Fruit fly (Drosophila melanogaster) whole organism, embryonic: ENCODE measurements around the gene CG32706.

ENCODE experiments used
- ATbp ChIP-seq: fragments of 200-800 bp; sonication (Bioruptor generic); optimal IDR thresholded peaks from 2 replicates; lab custom pipeline; 2017; ENCODE audit warnings: missing biosample characterization, mild to moderate bottlenecking, missing genetic modification characterization, missing genetic modification reagents
- Atf6 ChIP-seq: fragments of 200-800 bp; sonication (Bioruptor generic); IDR thresholded peaks from 2 replicates; pipeline ENCODE4 v1.3.6; 2022; ENCODE audit warnings: missing biosample characterization, missing genetic modification characterization
- CG1024 ChIP-seq: fragments of 200-800 bp; sonication (Bioruptor generic); IDR thresholded peaks from 2 replicates; pipeline ENCODE4 v1.3.6; 2022; ENCODE audit warnings: missing biosample characterization, missing genetic modification characterization
- CG10321 ChIP-seq: fragments of 200-800 bp; sonication (Bioruptor generic); IDR thresholded peaks from 2 replicates; pipeline ENCODE4 v1.3.6; 2022; ENCODE audit warnings: missing biosample characterization, missing genetic modification characterization
- CG10654 ChIP-seq: fragments of 200-800 bp; sonication (Bioruptor generic); optimal IDR thresholded peaks from 2 replicates; lab custom pipeline; 2016; ENCODE audit warnings: missing biosample characterization, missing genetic modification characterization
- CG11247 ChIP-seq: fragments of 200-800 bp; sonication (Bioruptor generic); IDR thresholded peaks from 2 replicates; pipeline ENCODE4 v1.3.6; 2022; ENCODE audit warnings: missing biosample characterization, missing genetic modification characterization
- CG11695 ChIP-seq: fragments of 200-800 bp; sonication (Bioruptor generic); IDR thresholded peaks from 3 replicates; pipeline ENCODE4 v1.3.6; 2022; ENCODE audit warnings: missing biosample characterization, missing genetic modification characterization
- CG12071 ChIP-seq: fragments of 200-800 bp; sonication (Bioruptor generic); optimal IDR thresholded peaks from 3 replicates; lab custom pipeline; 2018; ENCODE audit warnings: missing biosample characterization, mild to moderate bottlenecking, missing genetic modification characterization
- CG13624 ChIP-seq: fragments of 200-800 bp; sonication (Bioruptor generic); optimal IDR thresholded peaks from 2 replicates; lab custom pipeline; 2016; ENCODE audit warnings: missing biosample characterization, missing genetic modification characterization
- CG14050 ChIP-seq: fragments of 200-800 bp; sonication (Bioruptor generic); IDR thresholded peaks from 3 replicates; pipeline ENCODE4 v1.3.6; 2022; ENCODE audit warnings: missing biosample characterization, missing genetic modification characterization
- CG17359 ChIP-seq: fragments of 200-800 bp; sonication (Bioruptor generic); optimal IDR thresholded peaks from 3 replicates; lab custom pipeline; 2018; ENCODE audit warnings: missing biosample characterization, mild to moderate bottlenecking, missing genetic modification characterization, moderate library complexity
- CG18599 ChIP-seq: fragments of 200-800 bp; sonication (Bioruptor generic); optimal IDR thresholded peaks from 3 replicates; lab custom pipeline; 2017; ENCODE audit warnings: missing biosample characterization, missing genetic modification characterization, mild to moderate bottlenecking, moderate library complexity, missing genetic modification reagents
- CG3281 ChIP-seq: fragments of 200-800 bp; sonication (Bioruptor generic); optimal IDR thresholded peaks from 3 replicates; lab custom pipeline; 2017; ENCODE audit warnings: missing biosample characterization, mild to moderate bottlenecking, missing genetic modification characterization
- CG4730 ChIP-seq: fragments of 200-800 bp; sonication (Bioruptor generic); IDR thresholded peaks from 2 replicates; pipeline ENCODE4 v1.3.6; 2022; ENCODE audit warnings: missing biosample characterization, missing genetic modification characterization
- CG7928 ChIP-seq: fragments of 200-800 bp; sonication (Bioruptor generic); optimal IDR thresholded peaks from 2 replicates; lab custom pipeline; 2017; ENCODE audit warnings: missing biosample characterization, mild to moderate bottlenecking, missing genetic modification characterization
- CG8924 ChIP-seq: fragments of 200-800 bp; optimal IDR thresholded peaks from 3 replicates; lab custom pipeline; 2019; ENCODE audit warnings: missing biosample characterization, mild to moderate bottlenecking, missing genetic modification characterization, moderate library complexity
- D ChIP-seq, 2 experiments: fragments of 200-800 bp in 1 of 2; fragments of >200 bp in 1 of 2; sonication (Bioruptor generic) in 1 of 2; optimal IDR thresholded peaks; 2 replicates in 1 of 2; 3 replicates in 1 of 2; lab custom pipeline; 2017; ENCODE audit warnings: mild to moderate bottlenecking in 1 of 2, missing biosample characterization in 1 of 2, missing genetic modification characterization in 1 of 2, missing genetic modification reagents in 1 of 2
- Dad ChIP-seq: fragments of 200-800 bp; sonication (Bioruptor generic); optimal IDR thresholded peaks from 3 replicates; lab custom pipeline; 2016; ENCODE audit warnings: missing biosample characterization, missing genetic modification characterization
- E2f2 ChIP-seq: fragments of 200-800 bp; sonication (Bioruptor generic); IDR thresholded peaks from 2 replicates; pipeline ENCODE4 v1.3.6; 2022; ENCODE audit warnings: missing biosample characterization, missing genetic modification characterization
- Hr3 ChIP-seq: fragments of 200-800 bp; sonication (Bioruptor generic); optimal IDR thresholded peaks from 3 replicates; lab custom pipeline; 2016; ENCODE audit warnings: missing biosample characterization, missing genetic modification characterization
- Max ChIP-seq: fragments of 200-800 bp; sonication (Bioruptor generic); optimal IDR thresholded peaks from 2 replicates; lab custom pipeline; 2016; ENCODE audit warnings: missing biosample characterization, mild to moderate bottlenecking, missing genetic modification characterization
- Med ChIP-seq: fragments of 200-800 bp; sonication (Bioruptor generic); peaks from one replicate; lab custom pipeline; 2016; ENCODE audit warnings: missing biosample characterization, missing genetic modification characterization, mild to moderate bottlenecking, inconsistent platforms, moderate library complexity
- Mrtf ChIP-seq: fragments of 200-800 bp; sonication (Bioruptor generic); IDR thresholded peaks from 3 replicates; pipeline ENCODE4 v1.3.6; 2022; ENCODE audit warnings: missing biosample characterization, missing genetic modification characterization
- Nf-YA ChIP-seq: fragments of 200-800 bp; sonication (Bioruptor generic); IDR thresholded peaks from 2 replicates; pipeline ENCODE4 v1.3.6; 2022; ENCODE audit warnings: missing biosample characterization, missing genetic modification characterization
- NfI ChIP-seq: fragments of 200-800 bp; sonication (Bioruptor generic); optimal IDR thresholded peaks from 3 replicates; lab custom pipeline; 2018; ENCODE audit warnings: missing biosample characterization, mild to moderate bottlenecking, missing genetic modification characterization, moderate library complexity
- Rfx ChIP-seq: fragments of 200-800 bp; sonication (Bioruptor generic); IDR thresholded peaks from 2 replicates; pipeline ENCODE4 v1.3.6; 2022; ENCODE audit warnings: missing biosample characterization, missing genetic modification characterization
- Sox102F ChIP-seq: fragments of 200-800 bp; sonication (Bioruptor generic); optimal IDR thresholded peaks from 2 replicates; lab custom pipeline; 2018; ENCODE audit warnings: missing biosample characterization, mild to moderate bottlenecking, missing genetic modification characterization, moderate library complexity
- Taf1 ChIP-seq: fragments of 200-800 bp; sonication (Bioruptor generic); IDR thresholded peaks from 2 replicates; pipeline ENCODE4 v1.3.6; 2022; ENCODE audit warnings: missing biosample characterization, missing genetic modification characterization
- Usf ChIP-seq: fragments of 200-800 bp; sonication (Bioruptor generic); optimal IDR thresholded peaks from 2 replicates; lab custom pipeline; 2017; ENCODE audit warnings: missing genotype, missing biosample characterization, missing genetic modification characterization
- YL-1 ChIP-seq: fragments of 200-800 bp; sonication (Bioruptor generic); optimal IDR thresholded peaks from 3 replicates; lab custom pipeline; 2017; ENCODE audit warnings: missing biosample characterization, mild to moderate bottlenecking, missing genetic modification characterization
- bowl ChIP-seq: fragments of 200-800 bp; sonication (Bioruptor generic); IDR thresholded peaks from 2 replicates; pipeline ENCODE4 v1.3.6; 2022; ENCODE audit warnings: missing biosample characterization, missing genetic modification characterization
- ci ChIP-seq: fragments of 200-800 bp; sonication (Bioruptor generic); IDR thresholded peaks from 3 replicates; pipeline ENCODE4 v1.3.6; 2022; ENCODE audit warnings: missing biosample characterization, missing genetic modification characterization
- esg ChIP-seq: fragments of 200-800 bp; sonication (Bioruptor generic); conservative IDR thresholded peaks from 2 replicates; pipeline ENCODE4 v1.3.6; 2022; ENCODE audit warnings: missing biosample characterization, missing genetic modification characterization
- fd102C ChIP-seq: fragments of 200-800 bp; sonication (Bioruptor generic); optimal IDR thresholded peaks from 2 replicates; lab custom pipeline; 2018; ENCODE audit warnings: missing biosample characterization, mild to moderate bottlenecking, missing genetic modification characterization, moderate library complexity
- fd3F ChIP-seq: fragments of 200-800 bp; sonication (Bioruptor generic); optimal IDR thresholded peaks from 2 replicates; lab custom pipeline; 2018; ENCODE audit warnings: missing biosample characterization, mild to moderate bottlenecking, missing genetic modification characterization, moderate library complexity
- ftz-f1 ChIP-seq: fragments of 200-800 bp; sonication (Bioruptor generic); optimal IDR thresholded peaks from 2 replicates; lab custom pipeline; 2016; ENCODE audit warnings: missing biosample characterization, missing genetic modification characterization
- gcm2 ChIP-seq: fragments of 200-800 bp; sonication (Bioruptor generic); optimal IDR thresholded peaks from 2 replicates; lab custom pipeline; 2016; ENCODE audit warnings: missing biosample characterization, missing genetic modification characterization
- jumu ChIP-seq: fragments of 200-800 bp; sonication (Bioruptor generic); optimal IDR thresholded peaks from 3 replicates; lab custom pipeline; 2016; ENCODE audit warnings: missing biosample characterization, missing genetic modification characterization
- klu ChIP-seq: fragments of 200-800 bp; sonication (Bioruptor generic); IDR thresholded peaks from 2 replicates; pipeline ENCODE4 v1.3.6; 2022; ENCODE audit warnings: missing biosample characterization, missing genetic modification characterization
- lilli ChIP-seq: fragments of 200-800 bp; sonication (Bioruptor generic); optimal IDR thresholded peaks from 3 replicates; lab custom pipeline; 2016; ENCODE audit warnings: missing biosample characterization, missing genetic modification characterization
- maf-S ChIP-seq: fragments of 200-800 bp; sonication (Bioruptor generic); optimal IDR thresholded peaks from 2 replicates; lab custom pipeline; 2016; ENCODE audit warnings: missing biosample characterization, missing genetic modification characterization
- nmo ChIP-seq: fragments of 200-800 bp; sonication (Bioruptor generic); optimal IDR thresholded peaks from 2 replicates; lab custom pipeline; 2018; ENCODE audit warnings: missing biosample characterization, mild to moderate bottlenecking, missing genetic modification characterization, moderate library complexity
- pan ChIP-seq, 4 experiments: fragments of >200 bp in 3 of 4; fragments of 200-800 bp in 1 of 4; sonication (Bioruptor generic) in 1 of 4; optimal IDR thresholded peaks in 3 of 4; IDR thresholded peaks in 1 of 4; 2 replicates each; pipeline versions ENCODE4 v1.3.6 to Lab custom; 2017 to 2022; ENCODE audit warnings: missing biosample characterization in 2 of 4, missing genetic modification characterization in 2 of 4, mixed read lengths in 1 of 4
- slp2 ChIP-seq: fragments of 200-800 bp; sonication (Bioruptor generic); optimal IDR thresholded peaks from 2 replicates; lab custom pipeline; 2016; ENCODE audit warnings: missing biosample characterization, missing genetic modification characterization
- sr ChIP-seq: fragments of 200-800 bp; sonication (Bioruptor generic); IDR thresholded peaks from 3 replicates; pipeline ENCODE4 v1.3.6; 2022; ENCODE audit warnings: missing biosample characterization, missing genetic modification characterization
- tin ChIP-seq: fragments of 200-800 bp; sonication (Bioruptor generic); optimal IDR thresholded peaks from 3 replicates; lab custom pipeline; 2016; ENCODE audit warnings: missing biosample characterization, missing genetic modification characterization
- twi ChIP-seq: fragments of 200-800 bp; optimal IDR thresholded peaks from 2 replicates; lab custom pipeline; 2019; ENCODE audit warnings: missing biosample characterization, mild to moderate bottlenecking, missing genetic modification characterization, moderate library complexity
- vfl ChIP-seq: fragments of 200-800 bp; sonication (Bioruptor generic); optimal IDR thresholded peaks from 2 replicates; lab custom pipeline; 2016; ENCODE audit warnings: missing biosample characterization, missing genetic modification characterization
- zfh2 ChIP-seq: fragments of 200-800 bp; sonication (Bioruptor generic); optimal IDR thresholded peaks from 2 replicates; lab custom pipeline; 2016; ENCODE audit warnings: missing biosample characterization, missing genetic modification characterization

Gene CG32706

DNA sequence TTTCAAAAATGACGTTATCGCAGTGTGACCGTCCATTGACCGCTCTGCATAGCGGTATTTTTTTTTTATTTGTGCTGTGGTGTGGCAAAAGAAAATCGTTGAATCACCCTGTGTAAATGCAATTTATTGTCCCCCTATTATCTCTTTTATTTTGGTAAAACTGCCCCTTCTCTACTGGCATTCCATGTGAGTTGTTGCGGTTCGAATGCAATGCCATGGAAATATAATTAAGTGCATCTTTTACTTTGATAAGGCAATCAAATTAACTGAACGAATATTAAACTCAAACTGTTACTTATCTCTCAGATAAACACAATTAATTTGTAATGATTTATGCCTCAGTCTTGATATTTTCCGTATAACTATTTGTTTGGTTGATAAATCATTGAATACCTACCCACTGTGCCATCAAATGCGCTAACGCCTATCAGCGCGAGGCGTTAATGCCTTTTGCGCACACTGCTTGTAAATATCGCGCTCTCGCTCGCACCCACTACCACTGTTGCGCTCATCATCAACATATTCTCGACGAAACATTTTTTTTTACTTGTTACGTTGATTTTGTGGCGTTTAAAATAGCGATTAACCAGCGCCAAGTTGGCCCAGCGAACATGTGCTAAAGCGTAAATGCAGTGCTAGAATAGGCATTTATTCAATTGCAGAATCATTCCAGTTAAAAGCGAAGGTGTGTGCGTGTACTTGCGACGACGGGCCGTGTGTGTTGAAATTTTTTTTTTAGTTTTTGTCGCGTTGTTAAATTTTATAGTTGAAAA, 22.3 kb downstream of the CG32706 start (continued):
- TF ChIP-seq E2f2 (GFP tag; lab: Robert Waterston, UW) (peak; percentile 29; the same call in 1 of the 2 replicates), CG1024 (GFP tag; lab: Robert Waterston, UW) (no peak), Usf (GFP tag; lab: Kevin White, UChicago) (peak; percentile 41), CG13624 (GFP tag; lab: Kevin White, UChicago) (peak; percentile 64), lilli (GFP tag; lab: Kevin White, UChicago) (peak; percentile 59), Mrtf (GFP tag; lab: Robert Waterston, UW) (no peak), CG11695 (peak; percentile 40; the same call in 1 of the 3 replicates), Rfx (GFP tag; lab: Robert Waterston, UW) (peak; percentile 42), Dad (peak; percentile 36), tin (GFP tag; lab: Kevin White, UChicago) (peak; percentile 60), fd3F (GFP tag; lab: Kevin White, UChicago) (peak; percentile 18), Hr3 (GFP tag; lab: Kevin White, UChicago) (peak; percentile 51), ATbp (GFP tag; lab: Kevin White, UChicago) (no peak), pan (optimal IDR thresholded peaks at IDR 0.05; lab: Kevin White, UChicago) (no peak), pan (GFP tag; optimal IDR thresholded peaks at IDR 0.05 in 1 of 2, IDR thresholded peaks at IDR 0.05 in 1 of 2) (peak in 1 of 2 experiments; percentile 44), Med (GFP tag; lab: Kevin White, UChicago) (peak; percentile 89), fd102C (GFP tag; lab: Kevin White, UChicago) (no peak), CG14050 (GFP tag; lab: Robert Waterston, UW) (no peak), Nf-YA (no peak), D (optimal IDR thresholded peaks at IDR 0.05; lab: Kevin White, UChicago) (no peak), D (GFP tag; optimal IDR thresholded peaks at IDR 0.05; lab: Kevin White, UChicago) (peak; percentile 27), CG10654 (peak; percentile 19), ftz-f1 (GFP tag; lab: Kevin White, UChicago) (no peak), CG11247 (GFP tag; lab: Robert Waterston, UW) (no peak), klu (GFP tag; lab: Robert Waterston, UW) (no peak), slp2 (GFP tag; lab: Kevin White, UChicago) (no peak), CG8924 (tag; lab: Kevin White, UChicago) (peak; percentile 61), esg (0 out of 2 replicates have a peak, but pooled peaks have one; percentile 32), CG4730 (GFP tag; lab: Robert Waterston, UW) (no peak; the same call in 1 of the 2 replicates), Taf1 (no peak; the same call in 1 of the 2 replicates), ci (GFP tag; lab: Robert Waterston, UW) (0 out of 3 replicates have a peak, but pooled peaks have one; percentile 24), twi (peak; percentile 35), NfI (peak; percentile 45), YL-1 (GFP tag; lab: Kevin White, UChicago) (peak; percentile 32), Atf6 (GFP tag; lab: Robert Waterston, UW) (no peak), Max (GFP tag; lab: Kevin White, UChicago) (peak; percentile 31), gcm2 (GFP tag; lab: Kevin White, UChicago) (peak; percentile 9), bowl (GFP tag; lab: Robert Waterston, UW) (no peak), CG12071 (GFP tag; lab: Kevin White, UChicago) (peak; percentile 17), sr (no peak), Sox102F (GFP tag; lab: Kevin White, UChicago) (no peak), nmo (GFP tag; lab: Kevin White, UChicago) (peak; percentile 65), CG18599 (GFP tag; lab: Kevin White, UChicago) (peak; percentile 38), CG3281 (peak; percentile 28), zfh2 (GFP tag; lab: Kevin White, UChicago) (peak; percentile 49), CG17359 (tag; lab: Kevin White, UChicago) (peak; percentile 4), maf-S (peak; percentile 52), CG10321 (peak; percentile 35; the same call in 1 of the 2 replicates), vfl (GFP tag; lab: Kevin White, UChicago) (no peak), jumu (GFP tag; lab: Kevin White, UChicago) (peak; percentile 45), CG7928 (no peak)
